Worm (Caenorhabditis elegans) whole organism, late embryonic: ENCODE measurements around the gene T25B9.9.

Experiments
- dmd-4 ChIP-seq: sonication (generic microtip); optimal IDR thresholded peaks from 2 replicates; lab custom pipeline; 2016; ENCODE audit warnings: borderline replicate concordance, missing genetic modification characterization, missing compliant biosample characterization
- hlh-8 ChIP-seq: sonication (generic microtip); optimal IDR thresholded peaks from 2 replicates; lab custom pipeline; 2016; ENCODE audit warnings: missing genotype, missing genetic modification characterization, missing compliant biosample characterization
- pha-2 ChIP-seq: sonication (generic microtip); optimal IDR thresholded peaks from 2 replicates; lab custom pipeline; 2017; ENCODE audit warnings: mild to moderate bottlenecking, missing genetic modification characterization, missing compliant biosample characterization
- pqm-1 ChIP-seq: sonication (generic microtip); optimal IDR thresholded peaks from 2 replicates; lab custom pipeline; 2016; ENCODE audit warnings: missing genetic modification characterization, missing compliant biosample characterization
- unc-55 ChIP-seq: sonication (generic microtip); optimal IDR thresholded peaks from 2 replicates; lab custom pipeline; 2017; ENCODE audit warnings: missing biosample characterization, missing genetic modification reagents, missing genetic modification characterization

- no peak for TF ChIP-seq dmd-4 (tag; lab: Kevin White, UChicago)
- no peak for TF ChIP-seq pqm-1 (tag; lab: Kevin White, UChicago)
- TF ChIP-seq unc-55 (GFP tag; lab: Kevin White, UChicago), result no peak
- no peak for TF ChIP-seq hlh-8 (tag; lab: Kevin White, UChicago)
- no peak for TF ChIP-seq pha-2 (tag; lab: Kevin White, UChicago)
Measured at ce11 chrIV:10798604-10799003, 29.2 kb downstream of the T25B9.9 start.
